Fruit fly (Drosophila melanogaster): ENCODE measurements around the gene PIG-L.

- TF ChIP-seq CTCF (optimal IDR thresholded peaks at IDR 0.05) = no peak
- no peak for TF ChIP-seq CG8478 (optimal IDR thresholded peaks at IDR 0.05)
These were observed 12.6 kb downstream of the PIG-L start, which contains the start of the genes Hs6st and MED25 for dm6 chr3R:20008372-20009051.
